Fruit fly (Drosophila melanogaster) whole organism, prepupa: ENCODE results near the gene MED10.
A peak's percentile ranks its signal among the peaks of the same experiment; 100 is the strongest.

Experiments used
- Blimp-1 ChIP-seq: fragments of 200-800 bp; sonication (Bioruptor generic); optimal IDR thresholded peaks from 3 replicates; lab custom pipeline; 2017; ENCODE audit warnings: missing biosample characterization, missing genetic modification characterization, mild to moderate bottlenecking, moderate library complexity, missing genetic modification reagents
- CG10631 ChIP-seq: fragments of 200-800 bp; sonication (Bioruptor generic); optimal IDR thresholded peaks from 2 replicates; lab custom pipeline; 2016; ENCODE audit warnings: missing biosample characterization, missing genetic modification characterization
- CG11902 ChIP-seq: fragments of 200-800 bp; sonication (Bioruptor generic); optimal IDR thresholded peaks from 3 replicates; lab custom pipeline; 2016; ENCODE audit warnings: missing biosample characterization, missing genetic modification characterization
- CG16779 ChIP-seq: fragments of 200-800 bp; sonication (Bioruptor generic); optimal IDR thresholded peaks from 3 replicates; lab custom pipeline; 2017; ENCODE audit warnings: missing biosample characterization, mild to moderate bottlenecking, missing genetic modification characterization
- CG3032 ChIP-seq: fragments of 200-800 bp; optimal IDR thresholded peaks from 2 replicates; lab custom pipeline; 2019; ENCODE audit warnings: missing biosample characterization, mild to moderate bottlenecking, missing genetic modification characterization, moderate library complexity
- CG31627 ChIP-seq: fragments of 200-800 bp; sonication (Bioruptor generic); optimal IDR thresholded peaks from 3 replicates; lab custom pipeline; 2016; ENCODE audit warnings: missing biosample characterization, missing genetic modification characterization
- CG3919 ChIP-seq: fragments of 200-800 bp; sonication (Bioruptor generic); optimal IDR thresholded peaks from 3 replicates; lab custom pipeline; 2016; ENCODE audit warnings: missing biosample characterization, missing genetic modification characterization
- CG4318 ChIP-seq: fragments of 200-800 bp; sonication (Bioruptor generic); optimal IDR thresholded peaks from 3 replicates; lab custom pipeline; 2017; ENCODE audit warnings: missing biosample characterization, mild to moderate bottlenecking, missing genetic modification characterization
- CG6163 ChIP-seq: fragments of 200-800 bp; sonication (Bioruptor generic); IDR thresholded peaks from 3 replicates; pipeline ENCODE4 v1.3.6; 2022; ENCODE audit warnings: missing biosample characterization, missing genetic modification characterization
- CG6276 ChIP-seq: fragments of 200-800 bp; sonication (Bioruptor generic); optimal IDR thresholded peaks from 2 replicates; lab custom pipeline; 2017; ENCODE audit warnings: missing biosample characterization, mild to moderate bottlenecking, missing genetic modification characterization
- CG6792 ChIP-seq: fragments of 200-800 bp; sonication (Bioruptor generic); optimal IDR thresholded peaks from 3 replicates; lab custom pipeline; 2016; ENCODE audit warnings: missing biosample characterization, missing genetic modification characterization
- CG6808 ChIP-seq: fragments of 200-800 bp; sonication (Bioruptor generic); optimal IDR thresholded peaks from 3 replicates; lab custom pipeline; 2017; ENCODE audit warnings: missing biosample characterization, missing genetic modification characterization, mild to moderate bottlenecking, moderate library complexity, missing genetic modification reagents
- CG6854 ChIP-seq: fragments of 200-800 bp; sonication (Bioruptor generic); optimal IDR thresholded peaks from 2 replicates; lab custom pipeline; 2017; ENCODE audit warnings: missing biosample characterization, mild to moderate bottlenecking, missing genetic modification characterization
- CG7368 ChIP-seq: fragments of 200-800 bp; sonication (Bioruptor generic); optimal IDR thresholded peaks from 3 replicates; lab custom pipeline; 2016; ENCODE audit warnings: missing biosample characterization, missing genetic modification characterization
- CG8632 ChIP-seq: fragments of 200-800 bp; sonication (Bioruptor generic); optimal IDR thresholded peaks from 3 replicates; lab custom pipeline; 2016; ENCODE audit warnings: missing biosample characterization, missing genetic modification characterization
- CG9139 ChIP-seq: fragments of 200-800 bp; sonication (Bioruptor generic); optimal IDR thresholded peaks from 3 replicates; lab custom pipeline; 2017; ENCODE audit warnings: missing biosample characterization, mild to moderate bottlenecking, missing genetic modification characterization
- Eip78C ChIP-seq: fragments of 200-800 bp; sonication (Bioruptor generic); peaks from one replicate; lab custom pipeline; 2016; ENCODE audit warnings: missing biosample characterization, missing genetic modification characterization
- Ets96B ChIP-seq: fragments of 200-800 bp; optimal IDR thresholded peaks from 2 replicates; lab custom pipeline; 2019; ENCODE audit warnings: missing biosample characterization, mild to moderate bottlenecking, missing genetic modification characterization, moderate library complexity
- Gug ChIP-seq: fragments of 200-800 bp; sonication (Bioruptor generic); IDR thresholded peaks from 2 replicates; pipeline ENCODE4 v1.3.6; 2022; ENCODE audit warnings: missing biosample characterization, missing genetic modification characterization
- Hr38 ChIP-seq: sonication (Bioruptor generic); optimal IDR thresholded peaks from 2 replicates; lab custom pipeline; 2016; ENCODE audit warnings: missing biosample characterization, missing genetic modification characterization
- Hr39 ChIP-seq: fragments of 200-800 bp; sonication (Bioruptor generic); optimal IDR thresholded peaks from 2 replicates; lab custom pipeline; 2016; ENCODE audit warnings: missing biosample characterization, missing genetic modification characterization
- Hr4 ChIP-seq: fragments of 200-800 bp; sonication (Bioruptor generic); optimal IDR thresholded peaks from 3 replicates; lab custom pipeline; 2016; ENCODE audit warnings: missing biosample characterization, missing genetic modification characterization
- Lpt ChIP-seq: fragments of 200-800 bp; sonication (Bioruptor generic); optimal IDR thresholded peaks from 3 replicates; lab custom pipeline; 2016; ENCODE audit warnings: missing biosample characterization, missing genetic modification characterization
- Smox ChIP-seq: fragments of 200-800 bp; sonication (Bioruptor generic); optimal IDR thresholded peaks from 3 replicates; lab custom pipeline; 2016; ENCODE audit warnings: missing biosample characterization, missing genetic modification characterization
- Sox102F ChIP-seq: fragments of 200-800 bp; sonication (Bioruptor generic); optimal IDR thresholded peaks from 2 replicates; lab custom pipeline; 2016; ENCODE audit warnings: missing biosample characterization, mild to moderate bottlenecking, missing genetic modification characterization
- Sox14 ChIP-seq: fragments of 200-800 bp; sonication (Bioruptor generic); optimal IDR thresholded peaks from 3 replicates; lab custom pipeline; 2016; ENCODE audit warnings: missing biosample characterization, missing genetic modification characterization
- acj6 ChIP-seq: fragments of 200-800 bp; sonication (Bioruptor generic); optimal IDR thresholded peaks from 3 replicates; lab custom pipeline; 2016; ENCODE audit warnings: missing biosample characterization, missing genetic modification characterization
- cyc ChIP-seq: fragments of 200-800 bp; sonication (Bioruptor generic); optimal IDR thresholded peaks from 3 replicates; lab custom pipeline; 2016; ENCODE audit warnings: missing biosample characterization, missing genetic modification characterization
- dac ChIP-seq: fragments of 200-800 bp; sonication (Bioruptor generic); optimal IDR thresholded peaks from 2 replicates; lab custom pipeline; 2017; ENCODE audit warnings: missing biosample characterization, mild to moderate bottlenecking, missing genetic modification characterization
- dsx ChIP-seq: fragments of 200-800 bp; optimal IDR thresholded peaks from 3 replicates; lab custom pipeline; 2019; ENCODE audit warnings: missing biosample characterization, mild to moderate bottlenecking, missing genetic modification characterization, moderate library complexity; ENCODE audit not compliant: poor library complexity, severe bottlenecking
- esn ChIP-seq: fragments of 200-800 bp; sonication (Bioruptor generic); optimal IDR thresholded peaks from 2 replicates; lab custom pipeline; 2016; ENCODE audit warnings: missing biosample characterization, mild to moderate bottlenecking, missing genetic modification characterization, moderate library complexity
- fd59A ChIP-seq: fragments of 200-800 bp; sonication (Bioruptor generic); optimal IDR thresholded peaks from 2 replicates; lab custom pipeline; 2017; ENCODE audit warnings: missing biosample characterization, mild to moderate bottlenecking, missing genetic modification characterization, missing genetic modification reagents
- fd85E ChIP-seq: fragments of 200-800 bp; sonication (Bioruptor generic); optimal IDR thresholded peaks from 3 replicates; lab custom pipeline; 2016; ENCODE audit warnings: missing biosample characterization, missing genetic modification characterization
- fkh ChIP-seq: fragments of 200-800 bp; sonication (Bioruptor generic); optimal IDR thresholded peaks from 3 replicates; lab custom pipeline; 2017; ENCODE audit warnings: missing biosample characterization, mild to moderate bottlenecking, missing genetic modification characterization, moderate library complexity
- pdm3 ChIP-seq: fragments of 200-800 bp; sonication (Bioruptor generic); optimal IDR thresholded peaks from 3 replicates; lab custom pipeline; 2016; ENCODE audit warnings: missing biosample characterization, missing genetic modification characterization
- salr ChIP-seq, 2 experiments: fragments of 200-800 bp; sonication (Bioruptor generic); optimal IDR thresholded peaks; 3 replicates each; lab custom pipeline; 2016 to 2018; ENCODE audit warnings: missing biosample characterization in 2 of 2, missing genetic modification characterization in 2 of 2, mild to moderate bottlenecking in 1 of 2
- svp ChIP-seq: fragments of 200-800 bp; sonication (Bioruptor generic); peaks from one replicate; lab custom pipeline; 2016; ENCODE audit warnings: missing biosample characterization, missing genetic modification characterization
- vri ChIP-seq: fragments of 200-800 bp; sonication (Bioruptor generic); optimal IDR thresholded peaks from 3 replicates; lab custom pipeline; 2016; ENCODE audit warnings: missing biosample characterization, mild to moderate bottlenecking, missing genetic modification characterization

MED10 gene

DNA sequence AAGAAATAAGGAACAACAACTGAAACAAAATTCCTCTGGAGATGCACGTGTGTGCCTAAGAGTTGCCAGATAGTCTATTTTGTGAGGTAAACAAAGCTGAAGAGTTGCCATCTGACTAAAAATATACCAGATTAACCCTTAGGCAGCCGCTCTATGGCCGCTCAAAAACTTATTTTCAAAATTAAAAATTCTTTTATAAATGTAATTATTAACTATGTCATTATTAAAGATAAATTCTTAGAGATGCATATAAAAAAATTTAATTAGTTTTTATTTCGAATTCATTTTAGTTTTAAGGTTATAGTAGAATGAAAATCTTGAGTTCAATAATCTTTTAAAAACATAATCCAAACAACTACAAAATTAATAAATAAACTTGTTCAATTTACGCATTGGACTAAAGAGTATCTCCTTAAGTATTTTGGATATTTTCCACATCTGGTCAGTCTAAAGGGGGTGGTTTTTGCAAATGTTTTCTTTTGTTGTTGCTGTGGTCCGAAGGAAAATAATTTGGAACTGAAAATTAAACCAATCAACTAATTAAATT, 3.2 kb upstream of the MED10 start, which contains the start of gene Tmx3 (continued):
- peak; percentile 93; the same call in 2 of the 3 replicates for TF ChIP-seq CG6163 (GFP tag; lab: Robert Waterston, UW)
- TF ChIP-seq CG7368 (GFP tag; lab: Kevin White, UChicago), result peak; percentile 39
- TF ChIP-seq CG4318 (GFP tag; lab: Kevin White, UChicago), result no peak
- no peak for TF ChIP-seq Smox (GFP tag; lab: Kevin White, UChicago)
- peak; percentile 86 for TF ChIP-seq Ets96B (tag; lab: Kevin White, UChicago)
- TF ChIP-seq pdm3 (GFP tag; lab: Kevin White, UChicago), result peak; percentile 80
- TF ChIP-seq salr (GFP tag; optimal IDR thresholded peaks at IDR 0.05; lab: Kevin White, UChicago), result peak; percentile 50 to 87
- peak; percentile 52 for TF ChIP-seq fd59A

DNA sequence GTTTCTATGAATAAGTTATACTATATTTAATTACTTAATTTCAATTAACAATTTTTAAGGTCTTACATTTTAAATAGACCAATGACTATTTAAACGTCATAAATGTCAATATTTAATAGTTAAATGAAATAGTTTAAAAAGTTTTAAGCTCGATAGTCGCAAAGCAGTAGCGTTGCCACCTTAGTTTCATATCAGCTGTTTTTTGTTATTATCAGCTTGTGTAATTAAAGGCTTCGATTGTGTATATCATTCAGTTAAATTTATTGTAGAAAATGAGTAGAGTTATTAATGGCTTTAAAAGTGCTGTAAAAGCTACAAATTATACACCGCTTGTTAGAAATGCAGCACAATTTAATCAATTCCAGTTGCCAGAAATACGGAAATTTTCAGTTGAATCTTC, 1.0 kb downstream of the MED10 start, which contains the start of gene Hsc20:
Gene Hsc20 (plus strand): TSS at position 204 of the 400 bp plus-strand sequence.
- no peak for TF ChIP-seq Smox (GFP tag; lab: Kevin White, UChicago)
- TF ChIP-seq Gug (GFP tag; lab: Robert Waterston, UW), result no peak
- TF ChIP-seq Eip78C, result peak; percentile 14
- TF ChIP-seq fkh (GFP tag; lab: Kevin White, UChicago), result peak; percentile 57

DNA sequence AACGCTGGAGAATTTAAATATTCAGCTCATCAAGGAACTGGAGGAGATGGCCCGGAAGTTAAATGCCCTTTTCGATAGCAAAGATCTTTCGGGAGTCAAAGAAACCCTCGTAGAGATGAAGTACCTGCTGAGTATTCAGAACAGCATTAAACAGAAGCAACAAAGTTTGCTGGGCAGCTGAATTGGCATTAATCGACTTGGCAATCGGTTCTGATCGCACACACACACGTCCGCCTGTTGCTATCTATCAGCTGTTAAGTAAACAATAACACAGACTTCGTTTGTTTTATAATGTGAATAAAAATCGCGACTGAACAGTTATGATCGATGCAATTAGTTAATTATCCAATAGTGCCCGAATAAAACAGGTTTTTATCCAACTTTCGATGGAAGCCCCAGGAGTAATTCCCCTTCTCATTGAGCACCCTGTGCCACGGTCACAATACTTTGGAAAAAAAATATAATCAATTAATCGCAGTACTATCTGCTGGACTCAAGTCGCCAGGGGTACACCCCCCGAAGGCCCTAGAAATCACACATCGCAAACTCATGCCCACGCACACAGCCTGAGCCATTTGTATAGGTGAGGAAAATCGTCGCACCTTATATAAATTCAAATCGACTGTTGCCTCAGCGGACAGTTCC, 2.1 kb downstream of the MED10 start:
- no peak for TF ChIP-seq CG6792 (GFP tag; lab: Kevin White, UChicago)
- TF ChIP-seq Ets96B (tag; lab: Kevin White, UChicago), result no peak
- TF ChIP-seq fd59A, result no peak
- peak; percentile 56 for TF ChIP-seq dsx (GFP tag; lab: Kevin White, UChicago)
- TF ChIP-seq CG3919 (GFP tag; lab: Kevin White, UChicago), result no peak
- TF ChIP-seq Eip78C, result peak; percentile 67
- TF ChIP-seq fd85E (GFP tag; lab: Kevin White, UChicago), result no peak
- no peak for TF ChIP-seq pdm3 (GFP tag; lab: Kevin White, UChicago)
- TF ChIP-seq CG9139 (GFP tag; lab: Kevin White, UChicago), result no peak
- TF ChIP-seq svp, result peak; percentile 86
- peak; percentile 28 for TF ChIP-seq vri
- TF ChIP-seq CG6808 (GFP tag; lab: Kevin White, UChicago), result peak; percentile 0
- TF ChIP-seq Sox14 (GFP tag; lab: Kevin White, UChicago), result peak; percentile 38
- no peak for TF ChIP-seq CG6276 (GFP tag; lab: Kevin White, UChicago)
- TF ChIP-seq esn (GFP tag; lab: Kevin White, UChicago), result no peak
- TF ChIP-seq cyc (GFP tag; lab: Kevin White, UChicago), result no peak
- no peak for TF ChIP-seq CG10631
- no peak for TF ChIP-seq Blimp-1 (GFP tag; lab: Kevin White, UChicago)
- no peak for TF ChIP-seq Hr38 (GFP tag; lab: Kevin White, UChicago)
- TF ChIP-seq Hr4 (GFP tag; lab: Kevin White, UChicago), result no peak
- peak; percentile 14 for TF ChIP-seq CG6854 (GFP tag; lab: Kevin White, UChicago)
- no peak for TF ChIP-seq acj6 (GFP tag; lab: Kevin White, UChicago)
- no peak for TF ChIP-seq CG3032 (tag; lab: Kevin White, UChicago)
- no peak for TF ChIP-seq dac (GFP tag; lab: Kevin White, UChicago)
- no peak for TF ChIP-seq CG8632 (GFP tag; lab: Kevin White, UChicago)
- no peak for TF ChIP-seq CG11902

DNA sequence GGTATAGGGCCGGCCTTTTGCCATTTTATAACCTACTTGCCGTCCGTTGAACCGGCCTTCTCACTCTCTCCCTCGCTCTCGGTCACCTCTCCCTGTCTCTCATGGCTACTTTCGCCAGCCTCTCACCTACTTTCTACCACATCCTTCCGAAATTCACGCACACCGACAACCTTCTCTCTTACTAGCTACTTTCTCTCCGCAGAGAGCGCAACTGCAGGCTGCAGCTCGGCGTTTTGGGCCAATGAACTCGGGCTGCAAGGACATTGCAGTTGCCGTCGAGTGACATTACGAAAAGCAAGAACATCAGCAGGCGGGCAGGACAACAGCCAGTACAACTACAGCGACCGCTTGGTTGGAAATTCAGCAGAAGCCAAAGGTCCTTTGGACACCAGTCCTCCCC, 9.4 kb downstream of the MED10 start:
- TF ChIP-seq Hr38 (GFP tag; lab: Kevin White, UChicago), result no peak
- TF ChIP-seq fd59A, result no peak
- no peak for TF ChIP-seq Hr39 (GFP tag; lab: Kevin White, UChicago)
- no peak for TF ChIP-seq Sox102F (GFP tag; lab: Kevin White, UChicago)
- no peak for TF ChIP-seq esn (GFP tag; lab: Kevin White, UChicago)
- no peak for TF ChIP-seq CG16779 (tag; lab: Kevin White, UChicago)
- no peak for TF ChIP-seq Blimp-1 (GFP tag; lab: Kevin White, UChicago)
- TF ChIP-seq CG6276 (GFP tag; lab: Kevin White, UChicago), result no peak
- no peak for TF ChIP-seq CG31627 (GFP tag; lab: Kevin White, UChicago)
- no peak for TF ChIP-seq svp
- no peak for TF ChIP-seq Lpt (GFP tag; lab: Kevin White, UChicago)
